Worm (Caenorhabditis elegans) whole organism, L2 larva: ENCODE data around the gene dnbp-1.

ENCODE experiments used
- C34F6.9 ChIP-seq: fragments of 150-350 bp; optimal IDR thresholded peaks from 2 replicates; lab custom pipeline; 2014; ENCODE audit warnings: missing biosample characterization, missing genetic modification characterization
- F13H6.1 ChIP-seq: sonication (generic microtip); optimal IDR thresholded peaks from 2 replicates; lab custom pipeline; 2016; ENCODE audit warnings: missing genetic modification characterization, missing compliant biosample characterization
- Y55F3AM.14 ChIP-seq: fragments of 200-800 bp; sonication (Bioruptor generic); optimal IDR thresholded peaks from 2 replicates; lab custom pipeline; 2018; ENCODE audit warnings: mild to moderate bottlenecking, missing genetic modification characterization, missing compliant biosample characterization
- ama-1 ChIP-seq: fragments of 150-350 bp; optimal IDR thresholded peaks from 2 replicates; lab custom pipeline; 2018; ENCODE audit warnings: inconsistent platforms
- blmp-1 ChIP-seq: sonication (generic microtip); optimal IDR thresholded peaks from 2 replicates; lab custom pipeline; 2017; ENCODE audit warnings: missing genetic modification characterization, mild to moderate bottlenecking, missing compliant biosample characterization, antibody characterized with exemption, moderate library complexity; ENCODE audit not compliant: insufficient read depth
- ceh-16 ChIP-seq: fragments of 150-350 bp; optimal IDR thresholded peaks from 2 replicates; lab custom pipeline; 2014; ENCODE audit warnings: missing biosample characterization, missing genetic modification characterization
- crh-2 ChIP-seq: sonication (generic microtip); optimal IDR thresholded peaks from 2 replicates; lab custom pipeline; 2017; ENCODE audit warnings: missing biosample characterization, missing genetic modification characterization
- dmd-4 ChIP-seq: sonication (generic microtip); optimal IDR thresholded peaks from 2 replicates; lab custom pipeline; 2017; ENCODE audit warnings: missing biosample characterization, missing genetic modification characterization
- elt-3 ChIP-seq: sonication (generic microtip); optimal IDR thresholded peaks from 2 replicates; lab custom pipeline; 2017; ENCODE audit warnings: missing biosample characterization, missing genetic modification characterization
- fos-1 ChIP-seq: fragments of 150-350 bp; optimal IDR thresholded peaks from 2 replicates; lab custom pipeline; 2014; ENCODE audit warnings: missing biosample characterization, missing genetic modification characterization
- gmeb-1 ChIP-seq: fragments of 150-350 bp; optimal IDR thresholded peaks from 2 replicates; lab custom pipeline; 2014; ENCODE audit warnings: missing biosample characterization, missing genetic modification characterization
- lin-11 ChIP-seq: fragments of 150-350 bp; sonication (generic microtip); optimal IDR thresholded peaks from 2 replicates; lab custom pipeline; 2014; ENCODE audit warnings: missing biosample characterization, missing genetic modification characterization, inconsistent platforms, mixed read lengths
- lin-13 ChIP-seq: fragments of 150-350 bp; optimal IDR thresholded peaks from 2 replicates; lab custom pipeline; 2014; ENCODE audit warnings: missing biosample characterization, missing genetic modification reagents, missing genetic modification characterization
- lin-39 ChIP-seq: fragments of 150-350 bp; optimal IDR thresholded peaks from 2 replicates; lab custom pipeline; 2014; ENCODE audit warnings: missing biosample characterization, missing genetic modification reagents, missing genetic modification characterization
- lsy-2 ChIP-seq, 2 experiments: fragments of 150-350 bp in 1 of 2; sonication (generic microtip) in 1 of 2; optimal IDR thresholded peaks; 2 replicates each; lab custom pipeline; 2014 to 2017; ENCODE audit warnings: missing biosample characterization in 2 of 2, missing genetic modification characterization in 2 of 2
- mab-5 ChIP-seq: fragments of 150-350 bp; optimal IDR thresholded peaks from 2 replicates; lab custom pipeline; 2014; ENCODE audit warnings: missing biosample characterization, missing genetic modification characterization
- mdl-1 ChIP-seq, 2 experiments: fragments of 150-350 bp in 1 of 2; sonication (generic microtip) in 1 of 2; optimal IDR thresholded peaks; 2 replicates each; lab custom pipeline; 2017; ENCODE audit warnings: missing biosample characterization in 2 of 2, missing genetic modification characterization in 2 of 2
- nhr-10 ChIP-seq: sonication (generic microtip); optimal IDR thresholded peaks from 2 replicates; lab custom pipeline; 2017; ENCODE audit warnings: missing biosample characterization, missing genetic modification characterization
- nhr-11 ChIP-seq: fragments of 150-350 bp; optimal IDR thresholded peaks from 2 replicates; lab custom pipeline; 2014; ENCODE audit warnings: missing biosample characterization, missing genetic modification characterization
- nhr-129 ChIP-seq: fragments of 150-350 bp; optimal IDR thresholded peaks from 2 replicates; lab custom pipeline; 2014; ENCODE audit warnings: missing biosample characterization, missing genetic modification characterization
- nhr-21 ChIP-seq: fragments of 150-350 bp; optimal IDR thresholded peaks from 2 replicates; lab custom pipeline; 2014; ENCODE audit warnings: missing biosample characterization, missing genetic modification characterization
- nhr-25 ChIP-seq: fragments of 150-350 bp; sonication (generic microtip); optimal IDR thresholded peaks from 3 replicates; lab custom pipeline; 2014; ENCODE audit warnings: missing biosample characterization, missing genetic modification characterization
- nhr-6 ChIP-seq: fragments of 150-350 bp; optimal IDR thresholded peaks from 2 replicates; lab custom pipeline; 2014; ENCODE audit warnings: missing biosample characterization, missing genetic modification characterization
- peb-1 ChIP-seq: fragments of 150-350 bp; optimal IDR thresholded peaks from 2 replicates; lab custom pipeline; 2014; ENCODE audit warnings: missing biosample characterization, missing genetic modification characterization
- sem-4 ChIP-seq: fragments of 150-350 bp; optimal IDR thresholded peaks from 2 replicates; lab custom pipeline; 2014; ENCODE audit warnings: missing biosample characterization, missing genetic modification reagents, missing genetic modification characterization
- skn-1 ChIP-seq: sonication (generic microtip); optimal IDR thresholded peaks from 2 replicates; lab custom pipeline; 2017; ENCODE audit warnings: missing biosample characterization, missing genetic modification characterization
- sma-3 ChIP-seq: sonication (generic microtip); optimal IDR thresholded peaks from 2 replicates; lab custom pipeline; 2016; ENCODE audit warnings: missing genetic modification reagents, missing genetic modification characterization, missing compliant biosample characterization
- sma-9 ChIP-seq, 2 experiments: fragments of 150-350 bp in 1 of 2; sonication (generic microtip) in 1 of 2; optimal IDR thresholded peaks; 2 replicates each; lab custom pipeline; 2014 to 2016; ENCODE audit warnings: missing genetic modification characterization in 2 of 2, mild to moderate bottlenecking in 1 of 2, missing biosample characterization in 1 of 2, missing compliant biosample characterization in 1 of 2, missing genetic modification reagents in 1 of 2, moderate library complexity in 1 of 2
- snpc-4 ChIP-seq: fragments of 150-350 bp; optimal IDR thresholded peaks from 2 replicates; lab custom pipeline; 2014; ENCODE audit warnings: missing biosample characterization, missing genetic modification characterization
- unc-39 ChIP-seq: fragments of 150-350 bp; optimal IDR thresholded peaks from 2 replicates; lab custom pipeline; 2014; ENCODE audit warnings: missing biosample characterization, missing genetic modification characterization
- unc-55 ChIP-seq: fragments of 150-350 bp; sonication (generic microtip); optimal IDR thresholded peaks from 3 replicates; lab custom pipeline; 2014; ENCODE audit warnings: missing biosample characterization, missing genetic modification reagents, missing genetic modification characterization
- unc-62 ChIP-seq: fragments of 150-350 bp; optimal IDR thresholded peaks from 2 replicates; lab custom pipeline; 2014; ENCODE audit warnings: missing biosample characterization, missing genetic modification reagents, missing genetic modification characterization
- zag-1 ChIP-seq: fragments of 150-350 bp; optimal IDR thresholded peaks from 2 replicates; lab custom pipeline; 2014; ENCODE audit warnings: missing biosample characterization, missing genetic modification characterization
- ztf-1 ChIP-seq: fragments of 200-800 bp; sonication (Bioruptor generic); conservative IDR thresholded peaks from 2 replicates; pipeline ENCODE4 v1.3.6; 2022; ENCODE audit warnings: missing genetic modification characterization, missing compliant biosample characterization
- ztf-11 ChIP-seq: sonication (generic microtip); optimal IDR thresholded peaks from 2 replicates; lab custom pipeline; 2017; ENCODE audit warnings: missing biosample characterization, missing genetic modification characterization

Gene dnbp-1

ce11 chrIV:13979797-13980459, at the start of gene dnbp-1:
Gene dnbp-1 (minus strand): TSS chrIV:13979847.
- TF ChIP-seq sma-9 (GFP tag; optimal IDR thresholded peaks at IDR 0.05; lab: Kevin White, UChicago) (peak; percentile 22), sma-9 (tag; optimal IDR thresholded peaks at IDR 0.05; lab: Kevin White, UChicago) (no peak), nhr-129 (tag; lab: Kevin White, UChicago) (peak; percentile 96), nhr-10 (tag; lab: Kevin White, UChicago) (no peak), unc-55 (GFP tag; lab: Kevin White, UChicago) (peak; percentile 81), snpc-4 (tag; lab: Kevin White, UChicago) (peak; percentile 78), F13H6.1 (tag; lab: Kevin White, UChicago) (peak; percentile 75), lin-39 (tag; lab: Kevin White, UChicago) (no peak), nhr-6 (tag; lab: Kevin White, UChicago) (no peak), sem-4 (tag; lab: Kevin White, UChicago) (peak; percentile 31), fos-1 (tag; lab: Kevin White, UChicago) (peak; percentile 72), nhr-25 (tag; lab: Kevin White, UChicago) (peak; percentile 33), ama-1 (lab: Kevin White, UChicago) (no peak), gmeb-1 (tag; lab: Kevin White, UChicago) (peak; percentile 29), lin-13 (peak; percentile 65), lsy-2 (tag; optimal IDR thresholded peaks at IDR 0.05; lab: Kevin White, UChicago) (peak in 1 of 2 experiments; percentile 80), zag-1 (tag; lab: Kevin White, UChicago) (peak; percentile 72), C34F6.9 (tag; lab: Kevin White, UChicago) (peak; percentile 89), peb-1 (tag; lab: Kevin White, UChicago) (no peak), crh-2 (peak; percentile 75), mab-5 (tag; lab: Kevin White, UChicago) (peak; percentile 55), elt-3 (no peak)
- TF ChIP-seq, all 48 proteins: peak for 15

ce11 chrIV:14019883-14020282, 40.2 kb upstream of the dnbp-1 start, which contains the start of the genes irld-56 and irld-55:
Gene irld-56 (minus strand): TSS chrIV:14019983.
Gene irld-55 (plus strand): TSS chrIV:14020198.
- TF ChIP-seq peb-1 (tag; lab: Kevin White, UChicago) = no peak
- no peak for TF ChIP-seq unc-62 (GFP tag; lab: Kevin White, UChicago)
- no peak for TF ChIP-seq unc-39 (tag; lab: Kevin White, UChicago)
- TF ChIP-seq sma-3 (GFP tag; lab: Kevin White, UChicago) = no peak
- no peak for TF ChIP-seq mab-5 (tag; lab: Kevin White, UChicago)
- TF ChIP-seq nhr-129 (tag; lab: Kevin White, UChicago) = no peak

- TF ChIP-seq lin-39 (tag; lab: Kevin White, UChicago) = no peak
- no peak for TF ChIP-seq ztf-1 (GFP tag; lab: Robert Waterston, UW)
- no peak for TF ChIP-seq gmeb-1 (tag; lab: Kevin White, UChicago)
- TF ChIP-seq lsy-2 (tag; optimal IDR thresholded peaks at IDR 0.05; lab: Kevin White, UChicago) = no peak
- TF ChIP-seq mdl-1 (tag; optimal IDR thresholded peaks at IDR 0.05; lab: Kevin White, UChicago) = no peak
- TF ChIP-seq unc-62 (GFP tag; lab: Kevin White, UChicago) = no peak
- TF ChIP-seq nhr-11 = no peak
- no peak for TF ChIP-seq nhr-25 (tag; lab: Kevin White, UChicago)
- TF ChIP-seq ztf-11 (tag; lab: Kevin White, UChicago) = no peak
- no peak for TF ChIP-seq Y55F3AM.14 (GFP tag; lab: Kevin White, UChicago)
- TF ChIP-seq ceh-16 (tag; lab: Kevin White, UChicago) = no peak
- no peak for TF ChIP-seq skn-1 (tag; lab: Kevin White, UChicago)
- TF ChIP-seq unc-39 (tag; lab: Kevin White, UChicago) = no peak
- TF ChIP-seq unc-55 (GFP tag; lab: Kevin White, UChicago) = no peak
- TF ChIP-seq blmp-1 (tag; lab: Kevin White, UChicago) = no peak
- TF ChIP-seq, all 48 proteins: peak for 0
Observed at ce11 chrIV:14015844-14016243, 36.2 kb upstream of the dnbp-1 start, which contains the start of gene srw-63. Gene srw-63 (minus strand): TSS chrIV:14015944.

ce11 chrIV:14013692-14014091, 34.0 kb upstream of the dnbp-1 start:
- TF ChIP-seq nhr-129 (tag; lab: Kevin White, UChicago) = peak; percentile 80
- TF ChIP-seq snpc-4 (tag; lab: Kevin White, UChicago) = peak; percentile 97
- TF ChIP-seq unc-39 (tag; lab: Kevin White, UChicago) = no peak
- no peak for TF ChIP-seq zag-1 (tag; lab: Kevin White, UChicago)
- peak; percentile 7 for TF ChIP-seq nhr-25 (tag; lab: Kevin White, UChicago)
- TF ChIP-seq C34F6.9 (tag; lab: Kevin White, UChicago) = peak; percentile 36
- TF ChIP-seq elt-3 = no peak
- TF ChIP-seq mab-5 (tag; lab: Kevin White, UChicago) = no peak
- no peak for TF ChIP-seq mdl-1 (tag; optimal IDR thresholded peaks at IDR 0.05; lab: Kevin White, UChicago)
- TF ChIP-seq F13H6.1 (tag; lab: Kevin White, UChicago) = peak; percentile 38
- TF ChIP-seq unc-55 (GFP tag; lab: Kevin White, UChicago) = peak; percentile 52
- no peak for TF ChIP-seq nhr-11
- peak; percentile 23 for TF ChIP-seq lin-11 (tag; lab: Kevin White, UChicago)
- no peak for TF ChIP-seq dmd-4 (tag; lab: Kevin White, UChicago)
- TF ChIP-seq ztf-1 (GFP tag; lab: Robert Waterston, UW) = no peak
- TF ChIP-seq sma-3 (GFP tag; lab: Kevin White, UChicago) = no peak
- peak; percentile 17 for TF ChIP-seq crh-2
- peak; percentile 14 for TF ChIP-seq lin-13
- peak; percentile 43 for TF ChIP-seq gmeb-1 (tag; lab: Kevin White, UChicago)
- peak; percentile 41 for TF ChIP-seq nhr-21 (tag; lab: Kevin White, UChicago)
- no peak for TF ChIP-seq lsy-2 (tag; optimal IDR thresholded peaks at IDR 0.05; lab: Kevin White, UChicago)
- no peak for TF ChIP-seq unc-62 (GFP tag; lab: Kevin White, UChicago)
- TF ChIP-seq, all 48 proteins: peak for 11
